Fruit fly (Drosophila melanogaster): ENCODE results near the gene CG7236.

CG7236 gene

DNA sequence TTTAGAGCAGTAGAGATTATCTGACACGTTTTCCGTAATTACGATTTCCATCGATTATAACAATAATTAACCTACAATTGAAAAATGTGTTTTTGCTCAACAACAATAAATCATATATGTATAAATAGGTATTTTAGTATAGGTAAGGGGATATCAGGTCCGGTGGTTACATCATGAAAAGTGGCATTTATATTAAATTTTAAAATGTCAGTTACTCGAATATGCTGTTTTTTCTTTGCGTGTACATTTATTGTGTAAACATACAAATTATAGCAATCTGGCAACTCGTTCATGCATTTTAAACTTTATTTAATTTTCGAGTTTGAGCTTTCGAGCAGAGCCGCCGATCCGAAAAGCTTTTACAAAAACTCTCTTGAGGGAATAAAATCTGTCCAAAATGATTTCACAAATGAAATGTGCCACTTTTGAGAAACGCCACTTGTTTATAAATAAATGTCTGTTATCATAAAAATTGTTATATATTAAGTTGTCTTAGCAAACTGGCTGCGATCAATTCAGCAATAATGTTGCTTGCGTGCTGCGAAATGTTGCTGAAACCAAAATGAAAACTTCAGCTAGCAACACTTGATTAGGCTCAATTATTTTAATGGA is 37.5 kb downstream of the CG7236 start (continued):
- TF ChIP-seq CG17829 (tag; optimal IDR thresholded peaks at IDR 0.05) (no peak), CG10543 (GFP tag; optimal IDR thresholded peaks at IDR 0.05) (no peak), CG31441 (GFP tag; IDR thresholded peaks at IDR 0.05) (0 out of 2 replicates have a peak, but pooled peaks have one; percentile 23), sisA (GFP tag; IDR thresholded peaks at IDR 0.05) (no peak), lilli (GFP tag; optimal IDR thresholded peaks at IDR 0.05) (peak; percentile 35), Oli (tag; optimal IDR thresholded peaks at IDR 0.05) (peak; percentile 6), schlank (tag; optimal IDR thresholded peaks at IDR 0.05) (no peak), CG6854 (GFP tag; optimal IDR thresholded peaks at IDR 0.05) (no peak)

DNA sequence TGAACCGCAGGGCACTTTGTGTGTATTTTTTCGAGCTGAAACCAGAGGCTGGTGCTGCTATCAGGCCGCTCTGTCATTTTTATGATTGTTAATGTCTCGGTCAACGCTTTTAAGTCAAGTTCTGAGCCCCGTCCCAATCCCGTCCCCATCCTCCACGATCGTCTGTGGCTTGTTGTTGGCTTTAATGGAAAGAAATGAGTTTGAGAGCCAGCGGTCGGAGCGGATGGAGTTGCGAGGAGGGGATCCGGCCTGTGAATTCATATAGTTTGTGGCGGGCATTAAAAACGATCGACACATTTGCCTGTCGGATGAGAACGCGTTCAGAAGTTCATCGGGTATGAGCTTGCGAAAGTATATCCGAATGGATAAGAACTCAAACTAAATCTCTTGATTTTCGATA is 39.7 kb downstream of the CG7236 start, which contains the start of gene CG11029:
TSS of gene CG11029 (plus strand) at position 301 of the 400 bp plus-strand sequence.
- TF ChIP-seq bbx (GFP tag; IDR thresholded peaks at IDR 0.05; ENCODE audit: partially characterized antibody) (no peak), slou (GFP tag; optimal IDR thresholded peaks at IDR 0.05) (no peak), CG33557 (GFP tag; optimal IDR thresholded peaks at IDR 0.05) (no peak), CG8281 (tag; optimal IDR thresholded peaks at IDR 0.05) (no peak)

DNA sequence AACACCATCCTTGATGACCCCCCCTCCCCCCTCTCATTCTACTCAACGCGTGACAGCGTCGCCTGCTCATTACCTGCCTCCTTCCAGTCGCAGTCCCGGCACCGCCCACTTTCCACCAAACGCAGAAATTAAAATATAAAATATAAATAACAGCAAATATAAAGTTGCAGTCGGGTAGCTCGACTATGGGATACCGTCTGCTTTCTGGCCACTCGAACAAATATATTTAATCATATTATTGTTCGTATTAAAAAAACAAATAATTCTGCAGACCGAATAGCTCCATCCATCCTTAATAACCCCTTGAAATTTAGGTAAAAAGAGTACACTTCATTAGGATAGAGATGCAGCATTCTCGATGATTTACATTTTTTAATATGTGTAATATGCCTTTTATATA is 42.0 kb downstream of the CG7236 start:
- TF ChIP-seq NFAT (GFP tag; IDR thresholded peaks at IDR 0.05) (no peak), CG1024 (GFP tag; IDR thresholded peaks at IDR 0.05) (no peak), ttk (GFP tag; IDR thresholded peaks at IDR 0.05) (no peak), jigr1 (GFP tag; IDR thresholded peaks at IDR 0.05) (no peak), Ptx1 (GFP tag; IDR thresholded peaks at IDR 0.05) (0 out of 2 replicates have a peak, but pooled peaks have one; percentile 4), dm (GFP tag; optimal IDR thresholded peaks at IDR 0.05) (no peak), Atf3 (GFP tag; optimal IDR thresholded peaks at IDR 0.05) (no peak)

DNA sequence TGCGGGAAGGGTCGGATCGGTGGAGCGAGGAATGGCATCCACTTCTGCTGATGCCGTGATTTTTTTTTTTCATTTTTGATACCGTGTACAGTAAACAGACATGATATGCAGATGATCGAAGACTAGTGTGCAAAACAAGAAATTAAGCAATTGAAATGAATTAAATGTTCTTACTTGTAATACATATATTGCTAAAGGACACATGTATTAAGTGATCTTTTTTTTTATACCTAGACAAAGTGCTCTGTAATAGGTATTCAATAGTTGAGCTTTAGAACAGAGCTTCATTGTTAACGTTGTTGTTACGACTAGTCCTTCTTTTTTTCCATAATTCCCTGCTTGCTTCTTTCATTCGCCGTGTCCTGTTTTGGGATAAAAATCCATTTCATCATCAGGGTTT is 45.3 kb downstream of the CG7236 start:
- 0 out of 2 replicates have a peak, but pooled peaks have one; percentile 34 for TF ChIP-seq slbo (GFP tag; IDR thresholded peaks at IDR 0.05)
- TF ChIP-seq CG11247 (GFP tag; IDR thresholded peaks at IDR 0.05), result 0 out of 2 replicates have a peak, but pooled peaks have one; percentile 21
- no peak for TF ChIP-seq CG16779 (GFP tag; IDR thresholded peaks at IDR 0.05)
- no peak for TF ChIP-seq CG17186 (GFP tag; optimal IDR thresholded peaks at IDR 0.05)
- TF ChIP-seq caup (GFP tag; optimal IDR thresholded peaks at IDR 0.05; ENCODE audit: severe bottlenecking), result no peak
- TF ChIP-seq CG6254 (GFP tag; optimal IDR thresholded peaks at IDR 0.05), result no peak
- TF ChIP-seq slou (GFP tag; optimal IDR thresholded peaks at IDR 0.05), result no peak
- no peak for TF ChIP-seq CG11093 (GFP tag; IDR thresholded peaks at IDR 0.05)
- TF ChIP-seq B-H2 (GFP tag; optimal IDR thresholded peaks at IDR 0.05), result no peak
- no peak for TF ChIP-seq CG18011 (GFP tag; optimal IDR thresholded peaks at IDR 0.05)
- 0 out of 2 replicates have a peak, but pooled peaks have one; percentile 37 for TF ChIP-seq lmd (GFP tag; IDR thresholded peaks at IDR 0.05)
- no peak for TF ChIP-seq CG12744 (GFP tag; optimal IDR thresholded peaks at IDR 0.05)
- TF ChIP-seq CG10366 (GFP tag; IDR thresholded peaks at IDR 0.05), result no peak
- peak; percentile 29 for TF ChIP-seq nom (GFP tag; optimal IDR thresholded peaks at IDR 0.05)
- TF ChIP-seq CG4404 (GFP tag; IDR thresholded peaks at IDR 0.05), result no peak
- no peak for TF ChIP-seq NC2α (GFP tag; optimal IDR thresholded peaks at IDR 0.05)
- peak; percentile 38; the same call in 1 of the 3 replicates for TF ChIP-seq row (GFP tag; IDR thresholded peaks at IDR 0.05)
- TF ChIP-seq Lpt (GFP tag; optimal IDR thresholded peaks at IDR 0.05), result no peak
- TF ChIP-seq pfk (GFP tag; optimal IDR thresholded peaks at IDR 0.05), result no peak
- TF ChIP-seq gem (tag; optimal IDR thresholded peaks at IDR 0.05), result no peak
- TF ChIP-seq CG11504 (tag; optimal IDR thresholded peaks at IDR 0.05), result peak; percentile 14
- TF ChIP-seq unpg (GFP tag; optimal IDR thresholded peaks at IDR 0.05), result no peak
- TF ChIP-seq ac (GFP tag; optimal IDR thresholded peaks at IDR 0.05), result no peak
- TF ChIP-seq CG12104 (GFP tag; optimal IDR thresholded peaks at IDR 0.05), result no peak
- TF ChIP-seq sens (GFP tag), result peak; percentile 38
- no peak for TF ChIP-seq CG13624 (GFP tag; optimal IDR thresholded peaks at IDR 0.05)

All from whole organism, embryonic.